Fruit fly (Drosophila melanogaster): ENCODE data around the gene CG8086.
A peak's percentile ranks its signal among the peaks of the same experiment; 100 is the strongest.

CG8086 gene

dm6 chr2L:8229628-8230027 lies 27.7 kb downstream of the CG8086 start:
- no peak for TF ChIP-seq CG13204 (GFP tag; optimal IDR thresholded peaks at IDR 0.05)
- peak; percentile 53 for TF ChIP-seq CG15710 (tag; optimal IDR thresholded peaks at IDR 0.05)
- no peak for TF ChIP-seq Pif1A (GFP tag; optimal IDR thresholded peaks at IDR 0.05)
- peak; percentile 80 for TF ChIP-seq Ets98B (GFP tag; IDR thresholded peaks at IDR 0.05)
- peak; percentile 72 for TF ChIP-seq rn (GFP tag; IDR thresholded peaks at IDR 0.05)
- no peak for TF ChIP-seq D1 (tag; optimal IDR thresholded peaks at IDR 0.05)
- peak; percentile 51 for TF ChIP-seq CG9948 (tag; optimal IDR thresholded peaks at IDR 0.05)
- peak; percentile 82 for TF ChIP-seq CG32121 (GFP tag; IDR thresholded peaks at IDR 0.05)
- peak; percentile 73 for TF ChIP-seq fd96Ca (GFP tag; IDR thresholded peaks at IDR 0.05)
- TF ChIP-seq gl (tag; optimal IDR thresholded peaks at IDR 0.05): no peak
- TF ChIP-seq Snoo (tag; optimal IDR thresholded peaks at IDR 0.05): peak; percentile 56
- peak; percentile 76 for TF ChIP-seq CG12605 (GFP tag; IDR thresholded peaks at IDR 0.05)
- no peak for TF ChIP-seq EcR (GFP tag; optimal IDR thresholded peaks at IDR 0.05)
- TF ChIP-seq CG14655 (GFP tag; optimal IDR thresholded peaks at IDR 0.05): peak; percentile 47
- peak; percentile 86 for TF ChIP-seq CG4496 (GFP tag; IDR thresholded peaks at IDR 0.05)
- TF ChIP-seq CG34367 (tag; optimal IDR thresholded peaks at IDR 0.05): peak; percentile 43
- peak; percentile 47 for TF ChIP-seq Pif1B (GFP tag; optimal IDR thresholded peaks at IDR 0.05)
- peak; percentile 63 for TF ChIP-seq CG17806 (tag; optimal IDR thresholded peaks at IDR 0.05)
- TF ChIP-seq CG10348 (GFP tag; IDR thresholded peaks at IDR 0.05): 0 out of 2 replicates have a peak, but pooled peaks have one; percentile 11
- peak; percentile 69 for TF ChIP-seq CG8159 (tag; optimal IDR thresholded peaks at IDR 0.05)
- TF ChIP-seq CG8301 (tag; optimal IDR thresholded peaks at IDR 0.05): peak; percentile 38

DNA sequence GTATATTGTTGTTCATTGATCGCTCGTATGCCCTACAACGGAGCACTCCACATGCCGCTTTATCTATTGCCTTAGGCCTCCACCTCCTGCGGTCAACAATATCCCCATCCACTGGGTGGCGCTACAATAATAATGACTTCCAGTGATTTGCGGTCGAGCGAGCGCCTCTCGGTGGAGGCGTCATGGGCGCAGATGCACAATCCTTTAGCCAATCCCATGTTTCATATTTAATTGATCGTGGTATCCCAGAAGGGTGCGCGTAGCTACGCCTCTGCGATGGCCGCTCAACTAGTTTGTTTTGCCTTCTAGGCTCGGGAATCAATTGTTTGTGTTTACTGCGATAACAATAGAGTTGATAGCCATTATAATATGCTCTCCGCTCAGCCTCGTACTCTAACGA lies 28.2 kb downstream of the CG8086 start:
- no peak for TF ChIP-seq CG8159 (tag; optimal IDR thresholded peaks at IDR 0.05)
- no peak for TF ChIP-seq CG34367 (tag; optimal IDR thresholded peaks at IDR 0.05)
- no peak for TF ChIP-seq CG9948 (tag; optimal IDR thresholded peaks at IDR 0.05)
- peak; percentile 87 for TF ChIP-seq CG4496 (GFP tag; IDR thresholded peaks at IDR 0.05)
- no peak for TF ChIP-seq CG15710 (tag; optimal IDR thresholded peaks at IDR 0.05)
- TF ChIP-seq D1 (tag; optimal IDR thresholded peaks at IDR 0.05): no peak
- no peak for TF ChIP-seq gl (tag; optimal IDR thresholded peaks at IDR 0.05)
- peak; percentile 85 for TF ChIP-seq fd96Ca (GFP tag; IDR thresholded peaks at IDR 0.05)
- TF ChIP-seq CG17806 (tag; optimal IDR thresholded peaks at IDR 0.05): peak; percentile 29
- TF ChIP-seq CG32121 (GFP tag; IDR thresholded peaks at IDR 0.05): peak; percentile 71
- no peak for TF ChIP-seq CG14655 (GFP tag; optimal IDR thresholded peaks at IDR 0.05)
- no peak for TF ChIP-seq Pif1B (GFP tag; optimal IDR thresholded peaks at IDR 0.05)
- TF ChIP-seq EcR (GFP tag; optimal IDR thresholded peaks at IDR 0.05): no peak
- TF ChIP-seq CG10348 (GFP tag; IDR thresholded peaks at IDR 0.05): no peak
- TF ChIP-seq CG8301 (tag; optimal IDR thresholded peaks at IDR 0.05): no peak
- TF ChIP-seq Snoo (tag; optimal IDR thresholded peaks at IDR 0.05): no peak
- no peak for TF ChIP-seq rn (GFP tag; IDR thresholded peaks at IDR 0.05)
- TF ChIP-seq Pif1A (GFP tag; optimal IDR thresholded peaks at IDR 0.05): no peak
- peak; percentile 29 for TF ChIP-seq CG12605 (GFP tag; IDR thresholded peaks at IDR 0.05)
- peak; percentile 84 for TF ChIP-seq Ets98B (GFP tag; IDR thresholded peaks at IDR 0.05)
- no peak for TF ChIP-seq CG13204 (GFP tag; optimal IDR thresholded peaks at IDR 0.05)

DNA sequence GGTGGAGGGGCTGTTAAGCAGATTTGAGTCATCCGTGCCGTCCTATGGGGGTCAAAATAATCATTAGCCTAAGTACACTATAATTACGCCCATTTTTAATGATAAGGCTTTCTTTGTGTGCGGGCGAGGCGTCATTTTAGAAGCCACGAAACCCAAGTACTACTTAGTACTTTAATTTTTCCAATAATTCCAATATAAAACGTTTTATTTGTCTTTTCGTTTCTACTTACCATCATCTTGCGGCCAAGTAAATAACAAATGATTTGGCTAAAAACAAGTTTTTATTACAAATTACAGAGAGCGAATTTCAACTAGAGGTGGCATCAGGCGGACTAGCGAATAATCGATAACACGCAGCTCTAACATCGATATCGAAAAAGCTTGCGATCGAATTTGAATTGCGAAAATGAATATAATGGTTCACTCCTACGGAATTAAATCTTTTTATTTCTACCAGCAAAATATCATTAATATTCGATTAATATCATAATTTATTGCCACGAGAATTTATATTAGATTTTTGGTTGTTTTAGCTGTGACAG lies 36.8 kb downstream of the CG8086 start, which contains the start of gene Snx6:
Snx6 (minus strand) TSS at position 349 of the 542 bp plus-strand sequence.
- TF ChIP-seq EcR (GFP tag; optimal IDR thresholded peaks at IDR 0.05) (peak; percentile 39), gl (tag; optimal IDR thresholded peaks at IDR 0.05) (no peak), CG8301 (tag; optimal IDR thresholded peaks at IDR 0.05) (no peak), CG8159 (tag; optimal IDR thresholded peaks at IDR 0.05) (no peak), CG4496 (GFP tag; IDR thresholded peaks at IDR 0.05) (no peak), CG32121 (GFP tag; IDR thresholded peaks at IDR 0.05) (no peak)

DNA sequence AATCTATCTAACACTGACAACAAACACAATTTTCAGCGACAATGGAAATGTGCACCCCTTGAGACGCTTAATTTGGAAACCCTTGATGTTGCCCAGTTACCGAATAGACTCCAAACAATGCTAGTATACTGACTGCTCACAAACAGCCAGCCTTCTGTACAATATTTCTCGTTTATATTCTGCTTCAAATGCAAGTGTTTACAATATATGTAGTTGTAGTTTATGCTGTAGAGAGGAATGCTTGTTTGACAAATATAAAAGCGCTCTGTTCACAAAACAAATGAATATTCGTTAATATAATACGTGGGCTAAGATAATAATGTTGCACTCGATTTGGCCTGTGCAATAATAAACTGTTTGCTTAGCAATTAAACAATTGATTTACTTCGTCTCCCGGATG lies 39.4 kb downstream of the CG8086 start, which contains the start of gene CG8292:
CG8292 (minus strand) TSS at position 101 of the 400 bp plus-strand sequence.
- TF ChIP-seq CG4496 (GFP tag; IDR thresholded peaks at IDR 0.05): no peak
- no peak for TF ChIP-seq rn (GFP tag; IDR thresholded peaks at IDR 0.05)
- TF ChIP-seq gl (tag; optimal IDR thresholded peaks at IDR 0.05): no peak
- TF ChIP-seq CG8159 (tag; optimal IDR thresholded peaks at IDR 0.05): no peak
- TF ChIP-seq CG12605 (GFP tag; IDR thresholded peaks at IDR 0.05): no peak
- TF ChIP-seq CG34367 (tag; optimal IDR thresholded peaks at IDR 0.05): no peak
- no peak for TF ChIP-seq Ets98B (GFP tag; IDR thresholded peaks at IDR 0.05)
- no peak for TF ChIP-seq Pif1A (GFP tag; optimal IDR thresholded peaks at IDR 0.05)
- no peak for TF ChIP-seq CG14655 (GFP tag; optimal IDR thresholded peaks at IDR 0.05)

DNA sequence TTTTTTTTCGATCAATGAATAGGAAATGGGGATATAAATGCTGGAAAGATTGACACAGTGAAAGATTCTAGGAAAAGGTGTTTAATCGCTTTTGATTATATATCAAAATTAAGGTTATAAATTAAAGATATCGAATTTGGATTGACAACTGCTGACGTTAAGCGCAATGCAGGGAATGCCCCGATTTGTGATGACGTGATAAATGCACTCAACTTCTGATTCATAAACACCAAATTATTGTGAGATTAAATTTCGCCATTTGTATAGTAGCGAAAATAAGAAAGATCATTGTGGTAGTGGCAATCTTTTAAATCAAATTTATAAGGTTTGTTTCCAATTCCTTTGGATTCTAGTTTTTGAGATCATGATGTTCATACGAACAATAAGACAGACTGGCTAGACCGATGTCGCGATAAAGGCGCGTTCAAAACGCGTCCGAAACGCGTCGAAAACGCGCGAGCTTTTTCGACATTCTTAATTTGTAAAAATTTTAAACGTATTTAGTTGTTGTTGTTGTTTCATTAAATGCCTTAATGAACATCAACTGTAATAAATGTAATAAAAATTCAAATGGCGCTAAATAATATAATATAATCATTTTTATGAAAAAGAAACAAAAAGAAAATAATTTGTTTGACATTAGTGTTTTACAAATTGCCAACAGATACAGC lies 41.9 kb downstream of the CG8086 start, which contains the start of gene CG8349:
CG8349 (plus strand) TSS at position 657 of the 671 bp plus-strand sequence.
- TF ChIP-seq CG17806 (tag; optimal IDR thresholded peaks at IDR 0.05) (no peak), CG12605 (GFP tag; IDR thresholded peaks at IDR 0.05) (no peak), CG13204 (GFP tag; optimal IDR thresholded peaks at IDR 0.05) (no peak), EcR (GFP tag; optimal IDR thresholded peaks at IDR 0.05) (no peak), CG8301 (tag; optimal IDR thresholded peaks at IDR 0.05) (no peak), CG10348 (GFP tag; IDR thresholded peaks at IDR 0.05) (no peak), CG9948 (tag; optimal IDR thresholded peaks at IDR 0.05) (no peak)

dm6 chr2L:8213987-8214386 lies 43.3 kb downstream of the CG8086 start, which contains the start of gene CG8353:
CG8353 (plus strand) TSS chr2L:8214045.
- no peak for TF ChIP-seq EcR (GFP tag; optimal IDR thresholded peaks at IDR 0.05)
- TF ChIP-seq CG4496 (GFP tag; IDR thresholded peaks at IDR 0.05): 0 out of 3 replicates have a peak, but pooled peaks have one; percentile 32
- TF ChIP-seq CG32121 (GFP tag; IDR thresholded peaks at IDR 0.05): peak; percentile 43; the same call in 1 of the 2 replicates
